Worm (Caenorhabditis elegans) whole organism, early embryonic: ENCODE data around the gene chil-2.

Source experiments
- B0310.2 ChIP-seq: sonication (generic microtip); optimal IDR thresholded peaks from 2 replicates; lab custom pipeline; 2016; ENCODE audit warnings: mild to moderate bottlenecking, missing genetic modification characterization, missing compliant biosample characterization
- F13C5.2 ChIP-seq: sonication (generic microtip); optimal IDR thresholded peaks from 2 replicates; lab custom pipeline; 2017; ENCODE audit warnings: mild to moderate bottlenecking, missing genetic modification characterization, inconsistent platforms, missing compliant biosample characterization
- ama-1 ChIP-seq: fragments of 150-350 bp; optimal IDR thresholded peaks from 2 replicates; lab custom pipeline; 2014
- ceh-36 ChIP-seq: sonication (generic microtip); optimal IDR thresholded peaks from 2 replicates; lab custom pipeline; 2016; ENCODE audit warnings: missing genetic modification characterization, inconsistent platforms, missing compliant biosample characterization
- ets-7 ChIP-seq: sonication (generic microtip); optimal IDR thresholded peaks from 2 replicates; lab custom pipeline; 2016; ENCODE audit warnings: missing genotype, missing genetic modification characterization, missing compliant biosample characterization
- flt-1 ChIP-seq: fragments of 200-800 bp; sonication (Bioruptor generic); IDR thresholded peaks from 2 replicates; pipeline ENCODE4 v1.3.6; 2022; ENCODE audit warnings: missing genetic modification characterization, missing compliant biosample characterization
- hmbx-1 ChIP-seq: sonication (generic microtip); optimal IDR thresholded peaks from 2 replicates; lab custom pipeline; 2016; ENCODE audit warnings: mild to moderate bottlenecking, missing genetic modification characterization, missing compliant biosample characterization
- hmg-4 ChIP-seq: fragments of 200-800 bp; sonication (Bioruptor generic); optimal IDR thresholded peaks from 2 replicates; lab custom pipeline; 2018; ENCODE audit warnings: mild to moderate bottlenecking, missing genetic modification characterization, missing compliant biosample characterization
- hnd-1 ChIP-seq: sonication (generic microtip); optimal IDR thresholded peaks from 2 replicates; lab custom pipeline; 2016; ENCODE audit warnings: missing genetic modification characterization, missing compliant biosample characterization
- pes-1 ChIP-seq: fragments of 200-800 bp; sonication (Bioruptor generic); IDR thresholded peaks from 2 replicates; pipeline ENCODE4 v1.3.6; 2022; ENCODE audit warnings: missing genetic modification reagents, missing genetic modification characterization, missing compliant biosample characterization
- scrt-1 ChIP-seq: fragments of 200-800 bp; sonication (Bioruptor generic); IDR thresholded peaks from 2 replicates; pipeline ENCODE4 v1.3.6; 2022; ENCODE audit warnings: missing genetic modification characterization, missing compliant biosample characterization
- sea-1 ChIP-seq: fragments of 200-800 bp; sonication (Bioruptor generic); conservative IDR thresholded peaks from 2 replicates; pipeline ENCODE4 v1.3.6; 2022; ENCODE audit warnings: missing genetic modification characterization, missing compliant biosample characterization
- tbx-37 ChIP-seq: fragments of 200-800 bp; sonication (Bioruptor generic); conservative IDR thresholded peaks from 2 replicates; pipeline ENCODE4 v1.3.6; 2022; ENCODE audit warnings: missing genetic modification reagents, missing genetic modification characterization, missing compliant biosample characterization
- tra-4 ChIP-seq: sonication (generic microtip); optimal IDR thresholded peaks from 2 replicates; lab custom pipeline; 2017; ENCODE audit warnings: missing genetic modification characterization, missing compliant biosample characterization

DNA sequence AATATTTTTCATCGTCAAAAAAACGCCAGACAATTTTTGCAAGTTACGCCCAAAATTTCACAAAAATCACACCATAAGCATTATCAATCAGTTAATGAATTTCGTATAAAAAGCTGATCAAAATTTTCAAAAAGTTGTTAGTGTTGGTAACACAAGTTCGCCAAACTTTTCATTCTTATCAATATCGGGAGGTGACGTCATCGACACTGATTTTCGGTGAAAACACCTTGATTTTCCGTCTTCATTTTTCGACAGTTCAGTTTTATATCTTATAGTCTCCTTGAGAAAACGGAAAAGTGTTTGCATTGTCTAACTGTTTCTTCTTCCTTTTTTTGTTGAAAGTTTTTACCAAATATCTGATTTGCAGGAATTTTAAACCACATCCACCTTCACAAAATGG, 6.4 kb upstream of the chil-2 start, which contains the start of gene C08H9.15:
- TF ChIP-seq ama-1 (lab: Kevin White, UChicago), result no peak
- no peak for TF ChIP-seq tbx-37 (GFP tag; lab: Robert Waterston, UW)
- no peak for TF ChIP-seq flt-1
- TF ChIP-seq pes-1 (GFP tag; lab: Robert Waterston, UW), result no peak
- TF ChIP-seq hmbx-1, result no peak
- no peak for TF ChIP-seq hnd-1 (tag; lab: Kevin White, UChicago)
- TF ChIP-seq B0310.2 (tag; lab: Kevin White, UChicago), result no peak
- no peak for TF ChIP-seq sea-1 (GFP tag; lab: Robert Waterston, UW)
- no peak for TF ChIP-seq ets-7 (tag; lab: Kevin White, UChicago)
- no peak for TF ChIP-seq F13C5.2 (tag; lab: Kevin White, UChicago)
- TF ChIP-seq ceh-36 (tag; lab: Kevin White, UChicago), result no peak
- no peak for TF ChIP-seq tra-4 (tag; lab: Kevin White, UChicago)
- no peak for TF ChIP-seq scrt-1 (GFP tag; lab: Robert Waterston, UW)
- TF ChIP-seq hmg-4, result no peak
